Worm (Caenorhabditis elegans) whole organism, mixed stage, embryonic: Measurements from ENCODE around the gene F48G7.10.

ENCODE experiments used
- M03D4.4 ChIP-seq: sonication (generic microtip); optimal IDR thresholded peaks from 2 replicates; lab custom pipeline; 2017; ENCODE audit warnings: mild to moderate bottlenecking, missing genetic modification characterization, missing compliant biosample characterization
- blmp-1 ChIP-seq: fragments of 150-350 bp; optimal IDR thresholded peaks from 2 replicates; lab custom pipeline; 2014; ENCODE audit warnings: missing biosample characterization, missing genetic modification characterization
- ceh-39 ChIP-seq: fragments of 150-350 bp; optimal IDR thresholded peaks from 2 replicates; lab custom pipeline; 2014; ENCODE audit warnings: missing biosample characterization, missing genetic modification characterization
- ceh-83 ChIP-seq: fragments of 200-800 bp; sonication (Bioruptor generic); optimal IDR thresholded peaks from 2 replicates; lab custom pipeline; 2018; ENCODE audit warnings: mild to moderate bottlenecking, missing genetic modification characterization, missing compliant biosample characterization
- ces-1 ChIP-seq: fragments of 150-350 bp; optimal IDR thresholded peaks from 2 replicates; lab custom pipeline; 2014; ENCODE audit warnings: missing biosample characterization, missing genetic modification reagents, missing genetic modification characterization
- cnd-1 ChIP-seq: fragments of 200-800 bp; sonication (Bioruptor generic); optimal IDR thresholded peaks from 2 replicates; lab custom pipeline; 2018; ENCODE audit warnings: mild to moderate bottlenecking, missing genetic modification characterization, missing compliant biosample characterization
- drap-1 ChIP-seq: fragments of 200-800 bp; sonication (Bioruptor generic); optimal IDR thresholded peaks from 3 replicates; lab custom pipeline; 2018; ENCODE audit warnings: mild to moderate bottlenecking, missing genetic modification characterization, missing compliant biosample characterization
- elt-1 ChIP-seq: sonication (generic microtip); optimal IDR thresholded peaks from 2 replicates; lab custom pipeline; 2017; ENCODE audit warnings: missing genetic modification characterization, mild to moderate bottlenecking, missing compliant biosample characterization, antibody characterized with exemption, moderate library complexity, borderline replicate concordance; ENCODE audit not compliant: insufficient read depth
- elt-3 ChIP-seq: fragments of 150-350 bp; optimal IDR thresholded peaks from 2 replicates; lab custom pipeline; 2014; ENCODE audit warnings: missing biosample characterization, missing genetic modification characterization
- flh-1 ChIP-seq: fragments of 200-800 bp; sonication (Bioruptor generic); optimal IDR thresholded peaks from 2 replicates; lab custom pipeline; 2018; ENCODE audit warnings: mild to moderate bottlenecking, missing genetic modification characterization, moderate library complexity, missing compliant biosample characterization
- ham-2 ChIP-seq: fragments of 200-800 bp; sonication (Bioruptor generic); optimal IDR thresholded peaks from 2 replicates; lab custom pipeline; 2018; ENCODE audit warnings: mild to moderate bottlenecking, missing genetic modification characterization, missing compliant biosample characterization
- hlh-1 ChIP-seq: fragments of 150-350 bp; optimal IDR thresholded peaks from 2 replicates; lab custom pipeline; 2014; ENCODE audit warnings: missing biosample characterization, missing genetic modification reagents, missing genetic modification characterization
- lin-13 ChIP-seq: fragments of 150-350 bp; optimal IDR thresholded peaks from 2 replicates; lab custom pipeline; 2014; ENCODE audit warnings: missing biosample characterization, missing genetic modification characterization
- lin-32 ChIP-seq: fragments of 200-800 bp; sonication (Bioruptor generic); optimal IDR thresholded peaks from 2 replicates; lab custom pipeline; 2018; ENCODE audit warnings: mild to moderate bottlenecking, missing genetic modification characterization, missing compliant biosample characterization
- lsy-2 ChIP-seq: fragments of 150-350 bp; optimal IDR thresholded peaks from 2 replicates; lab custom pipeline; 2014; ENCODE audit warnings: missing biosample characterization, missing genetic modification characterization
- mep-1 ChIP-seq: fragments of 150-350 bp; optimal IDR thresholded peaks from 2 replicates; lab custom pipeline; 2017; ENCODE audit warnings: missing biosample characterization, missing genetic modification reagents, missing genetic modification characterization, inconsistent platforms
- mls-2 ChIP-seq: sonication (generic microtip); optimal IDR thresholded peaks from 2 replicates; lab custom pipeline; 2016; ENCODE audit warnings: mild to moderate bottlenecking, missing genetic modification characterization, moderate library complexity, missing compliant biosample characterization
- nhr-2 ChIP-seq: fragments of 150-350 bp; optimal IDR thresholded peaks from 2 replicates; lab custom pipeline; 2014; ENCODE audit warnings: missing biosample characterization, missing genetic modification characterization
- nhr-237 ChIP-seq: fragments of 150-350 bp; optimal IDR thresholded peaks from 2 replicates; lab custom pipeline; 2014; ENCODE audit warnings: missing biosample characterization, missing genetic modification characterization
- nhr-76 ChIP-seq: sonication (generic microtip); optimal IDR thresholded peaks from 2 replicates; lab custom pipeline; 2017; ENCODE audit warnings: missing biosample characterization, missing genetic modification characterization
- pha-4 ChIP-seq: fragments of 150-350 bp; optimal IDR thresholded peaks from 2 replicates; lab custom pipeline; 2018; ENCODE audit warnings: missing biosample characterization, missing genetic modification reagents, missing genetic modification characterization
- sem-2 ChIP-seq: fragments of 200-800 bp; sonication (Bioruptor generic); optimal IDR thresholded peaks from 2 replicates; lab custom pipeline; 2018; ENCODE audit warnings: mild to moderate bottlenecking, missing genetic modification characterization, missing compliant biosample characterization
- snpc-4 ChIP-seq: fragments of 150-350 bp; optimal IDR thresholded peaks from 2 replicates; lab custom pipeline; 2014; ENCODE audit warnings: missing biosample characterization, missing genetic modification characterization
- sptf-1 ChIP-seq: sonication (generic microtip); optimal IDR thresholded peaks from 2 replicates; lab custom pipeline; 2017; ENCODE audit warnings: mild to moderate bottlenecking, missing genetic modification characterization, moderate library complexity, missing compliant biosample characterization
- tbx-8 ChIP-seq: fragments of 200-800 bp; sonication (Bioruptor generic); optimal IDR thresholded peaks from 2 replicates; lab custom pipeline; 2018; ENCODE audit warnings: mild to moderate bottlenecking, missing genetic modification characterization, moderate library complexity, missing compliant biosample characterization
- unc-120 ChIP-seq: sonication (generic microtip); optimal IDR thresholded peaks from 2 replicates; lab custom pipeline; 2017; ENCODE audit warnings: missing genetic modification characterization, missing compliant biosample characterization; ENCODE audit not compliant: poor library complexity, severe bottlenecking
- unc-39 ChIP-seq: fragments of 150-350 bp; optimal IDR thresholded peaks from 2 replicates; lab custom pipeline; 2014; ENCODE audit warnings: missing biosample characterization, missing genetic modification characterization
- unc-62 ChIP-seq: fragments of 150-350 bp; optimal IDR thresholded peaks from 2 replicates; lab custom pipeline; 2014; ENCODE audit warnings: missing biosample characterization, missing genetic modification reagents, missing genetic modification characterization

Gene F48G7.10

ce11 chrV:615275-615674, 19.5 kb downstream of the F48G7.10 start, which contains the start of gene F48G7.13:
Gene F48G7.13, plus strand, starts transcription at chrV:615575.
- no peak for TF ChIP-seq mep-1 (tag; lab: Kevin White, UChicago)
- no peak for TF ChIP-seq sptf-1 (tag; lab: Kevin White, UChicago)
- no peak for TF ChIP-seq cnd-1 (tag; lab: Kevin White, UChicago)
- TF ChIP-seq hlh-1 = no peak
- TF ChIP-seq drap-1 (GFP tag; lab: Kevin White, UChicago) = no peak
- no peak for TF ChIP-seq pha-4 (tag; lab: Kevin White, UChicago)

ce11 chrV:610217-610616, 24.5 kb downstream of the F48G7.10 start, which contains the start of gene nhr-90:
Gene nhr-90, plus strand, starts transcription at chrV:610512.
- no peak for TF ChIP-seq blmp-1 (tag; lab: Kevin White, UChicago)
- TF ChIP-seq sem-2 (GFP tag; lab: Kevin White, UChicago) = no peak
- no peak for TF ChIP-seq unc-62 (GFP tag; lab: Kevin White, UChicago)
- TF ChIP-seq ham-2 = no peak

ce11 chrV:609671-610070, 25.1 kb downstream of the F48G7.10 start, which contains the start of gene srlf-36:
Gene srlf-36, minus strand, starts transcription at chrV:609771.
- no peak for TF ChIP-seq mls-2
- no peak for TF ChIP-seq tbx-8 (GFP tag; lab: Kevin White, UChicago)
- no peak for TF ChIP-seq unc-39 (tag; lab: Kevin White, UChicago)
- TF ChIP-seq nhr-2 = no peak

- TF ChIP-seq unc-62 (GFP tag; lab: Kevin White, UChicago) = no peak
- TF ChIP-seq flh-1 (GFP tag; lab: Kevin White, UChicago) = no peak
- no peak for TF ChIP-seq lin-13 (tag; lab: Kevin White, UChicago)
- TF ChIP-seq elt-1 = no peak
Observed at ce11 chrV:608844-609243, 25.9 kb downstream of the F48G7.10 start, which contains the start of gene srw-109. Gene srw-109, minus strand, starts transcription at chrV:608944.

ce11 chrV:604105-604504, 30.6 kb downstream of the F48G7.10 start, which contains the start of gene srlf-37:
Gene srlf-37, minus strand, starts transcription at chrV:604205.
- TF ChIP-seq pha-4 (tag; lab: Kevin White, UChicago) (no peak), lin-13 (tag; lab: Kevin White, UChicago) (no peak), tbx-8 (GFP tag; lab: Kevin White, UChicago) (no peak), ceh-83 (no peak), sem-2 (GFP tag; lab: Kevin White, UChicago) (no peak), snpc-4 (tag; lab: Kevin White, UChicago) (no peak), cnd-1 (tag; lab: Kevin White, UChicago) (no peak), sptf-1 (tag; lab: Kevin White, UChicago) (no peak)

- TF ChIP-seq ham-2 (no peak), M03D4.4 (tag; lab: Kevin White, UChicago) (no peak), nhr-76 (tag; lab: Kevin White, UChicago) (no peak), unc-39 (tag; lab: Kevin White, UChicago) (no peak), ces-1 (no peak), nhr-237 (tag; lab: Kevin White, UChicago) (no peak), lin-32 (no peak), unc-62 (GFP tag; lab: Kevin White, UChicago) (no peak), elt-3 (tag; lab: Kevin White, UChicago) (no peak), blmp-1 (tag; lab: Kevin White, UChicago) (no peak)
- TF ChIP-seq, all 35 proteins: peak for 0
Observed at ce11 chrV:600231-600630, 34.5 kb downstream of the F48G7.10 start, which contains the start of gene nhr-251. Gene nhr-251, plus strand, starts transcription at chrV:600531.

ce11 chrV:599783-600182, 35.0 kb downstream of the F48G7.10 start:
- no peak for TF ChIP-seq mep-1 (tag; lab: Kevin White, UChicago)
- no peak for TF ChIP-seq ham-2

ce11 chrV:598626-599025, 36.1 kb downstream of the F48G7.10 start:
- TF ChIP-seq cnd-1 (tag; lab: Kevin White, UChicago) (no peak), unc-120 (tag; lab: Kevin White, UChicago) (no peak), ces-1 (no peak), snpc-4 (tag; lab: Kevin White, UChicago) (no peak), elt-1 (no peak), ceh-39 (tag; lab: Kevin White, UChicago) (no peak), lsy-2 (tag; lab: Kevin White, UChicago) (no peak), lin-32 (no peak)
